Fruit fly (Drosophila melanogaster) whole organism, embryonic: Measurements from ENCODE around the gene CG31230.
A peak's percentile ranks its signal among the peaks of the same experiment; 100 is the strongest.

Experiments
- CG11456 ChIP-seq: fragments of 200-800 bp; sonication (Bioruptor generic); IDR thresholded peaks from 3 replicates; pipeline ENCODE4 v1.3.6; 2022; ENCODE audit warnings: missing biosample characterization, missing genetic modification characterization
- CG11560 ChIP-seq: fragments of 200-800 bp; sonication (Bioruptor generic); IDR thresholded peaks from 3 replicates; pipeline ENCODE4 v1.3.6; 2022; ENCODE audit warnings: missing biosample characterization, missing genetic modification characterization
- CG1233 ChIP-seq: fragments of 200-800 bp; sonication (Bioruptor generic); optimal IDR thresholded peaks from 4 replicates; lab custom pipeline; 2018; ENCODE audit warnings: missing biosample characterization, mild to moderate bottlenecking, missing genetic modification characterization
- CG12391 ChIP-seq: fragments of 200-800 bp; sonication (Bioruptor generic); optimal IDR thresholded peaks from 3 replicates; lab custom pipeline; 2018; ENCODE audit warnings: missing biosample characterization, mild to moderate bottlenecking, missing genetic modification characterization, moderate library complexity
- CG13424 ChIP-seq: fragments of 200-800 bp; sonication (Bioruptor generic); optimal IDR thresholded peaks from 2 replicates; lab custom pipeline; 2019; ENCODE audit warnings: missing biosample characterization, mild to moderate bottlenecking, missing genetic modification characterization, moderate library complexity
- CG13894 ChIP-seq: fragments of 200-800 bp; sonication (Bioruptor generic); optimal IDR thresholded peaks from 3 replicates; lab custom pipeline; 2018; ENCODE audit warnings: missing biosample characterization, mild to moderate bottlenecking, missing genetic modification characterization, moderate library complexity
- CG1603 ChIP-seq: fragments of 200-800 bp; sonication (Bioruptor generic); optimal IDR thresholded peaks from 2 replicates; lab custom pipeline; 2019; ENCODE audit warnings: missing biosample characterization, mild to moderate bottlenecking, missing genetic modification characterization, moderate library complexity
- CG16779 ChIP-seq: fragments of 200-800 bp; sonication (Bioruptor generic); IDR thresholded peaks from 2 replicates; pipeline ENCODE4 v1.3.6; 2022; ENCODE audit warnings: missing biosample characterization, missing genetic modification characterization
- CG16813 ChIP-seq: fragments of 200-800 bp; sonication (Bioruptor generic); IDR thresholded peaks from 3 replicates; pipeline ENCODE4 v1.3.6; 2022; ENCODE audit warnings: missing biosample characterization, missing genetic modification characterization; ENCODE audit not compliant: partially characterized antibody
- CG2129 ChIP-seq: fragments of 200-800 bp; sonication (Bioruptor generic); IDR thresholded peaks from 2 replicates; pipeline ENCODE4 v1.3.6; 2022; ENCODE audit warnings: missing biosample characterization, missing genetic modification characterization; ENCODE audit not compliant: partially characterized antibody
- CG2202 ChIP-seq: fragments of 200-800 bp; sonication (Bioruptor generic); optimal IDR thresholded peaks from 2 replicates; lab custom pipeline; 2018; ENCODE audit warnings: missing biosample characterization, mild to moderate bottlenecking, missing genetic modification characterization
- CG3407 ChIP-seq: fragments of 200-800 bp; sonication (Bioruptor generic); optimal IDR thresholded peaks from 2 replicates; lab custom pipeline; 2018; ENCODE audit warnings: missing biosample characterization, mild to moderate bottlenecking, missing genetic modification characterization
- CG34224 ChIP-seq: fragments of 200-800 bp; sonication (Bioruptor generic); IDR thresholded peaks from 3 replicates; pipeline ENCODE4 v1.3.6; 2022; ENCODE audit warnings: missing biosample characterization, missing genetic modification characterization; ENCODE audit not compliant: partially characterized antibody
- CG34376 ChIP-seq: fragments of 200-800 bp; sonication (Bioruptor generic); optimal IDR thresholded peaks from 2 replicates; lab custom pipeline; 2018; ENCODE audit warnings: missing biosample characterization, mild to moderate bottlenecking, missing genetic modification characterization
- CG4424 ChIP-seq: fragments of 200-800 bp; sonication (Bioruptor generic); optimal IDR thresholded peaks from 3 replicates; lab custom pipeline; 2016; ENCODE audit warnings: missing biosample characterization, missing genetic modification characterization
- CG6254 ChIP-seq: fragments of 200-800 bp; sonication (Bioruptor generic); optimal IDR thresholded peaks from 3 replicates; lab custom pipeline; 2017; ENCODE audit warnings: mild to moderate bottlenecking, missing biosample characterization, missing genetic modification reagents, missing genetic modification characterization
- CG8281 ChIP-seq: fragments of 200-800 bp; sonication (Bioruptor generic); optimal IDR thresholded peaks from 2 replicates; lab custom pipeline; 2018; ENCODE audit warnings: missing biosample characterization, mild to moderate bottlenecking, missing genetic modification characterization, moderate library complexity
- CG8478 ChIP-seq: fragments of >200 bp; optimal IDR thresholded peaks from 2 replicates; lab custom pipeline; 2018
- CHES-1-like ChIP-seq: fragments of 200-800 bp; sonication (Bioruptor generic); optimal IDR thresholded peaks from 2 replicates; lab custom pipeline; 2016; ENCODE audit warnings: missing biosample characterization, missing genetic modification characterization
- Doc3 ChIP-seq: fragments of 200-800 bp; sonication (Bioruptor generic); IDR thresholded peaks from 3 replicates; pipeline ENCODE4 v1.3.6; 2022; ENCODE audit warnings: missing biosample characterization, missing genetic modification characterization; ENCODE audit not compliant: partially characterized antibody
- E2f2 ChIP-seq: fragments of 200-800 bp; sonication (Bioruptor generic); IDR thresholded peaks from 2 replicates; pipeline ENCODE4 v1.3.6; 2022; ENCODE audit warnings: missing biosample characterization, missing genetic modification characterization
- H2.0 ChIP-seq: fragments of 200-800 bp; sonication (Bioruptor generic); IDR thresholded peaks from 2 replicates; pipeline ENCODE4 v1.3.6; 2022; ENCODE audit warnings: missing biosample characterization, missing genetic modification characterization
- Hand ChIP-seq: fragments of 200-800 bp; sonication (Bioruptor generic); optimal IDR thresholded peaks from 2 replicates; lab custom pipeline; 2017; ENCODE audit warnings: mild to moderate bottlenecking, missing biosample characterization, missing genetic modification reagents, missing genetic modification characterization
- Med ChIP-seq: fragments of 200-800 bp; sonication (Bioruptor generic); peaks from one replicate; lab custom pipeline; 2016; ENCODE audit warnings: missing biosample characterization, missing genetic modification characterization, mild to moderate bottlenecking, inconsistent platforms, moderate library complexity
- Pdp1 ChIP-seq, 2 experiments: fragments of 200-800 bp; sonication (Bioruptor generic); optimal IDR thresholded peaks; 3 replicates each; lab custom pipeline; 2016; ENCODE audit warnings: missing biosample characterization in 2 of 2, missing genetic modification characterization in 2 of 2, mild to moderate bottlenecking in 1 of 2, moderate library complexity in 1 of 2
- Sin3A ChIP-seq: fragments of >200 bp; optimal IDR thresholded peaks from 2 replicates; lab custom pipeline; 2018
- Six4 ChIP-seq: fragments of 200-800 bp; sonication (Bioruptor generic); optimal IDR thresholded peaks from 2 replicates; lab custom pipeline; 2016; ENCODE audit warnings: missing biosample characterization, missing genetic modification characterization
- Sry-δ ChIP-seq: fragments of 200-800 bp; sonication (Bioruptor generic); optimal IDR thresholded peaks from 2 replicates; lab custom pipeline; 2016; ENCODE audit warnings: missing biosample characterization, missing genetic modification characterization
- Xbp1 ChIP-seq: fragments of 200-800 bp; sonication (Bioruptor generic); optimal IDR thresholded peaks from 3 replicates; lab custom pipeline; 2016; ENCODE audit warnings: missing biosample characterization, mild to moderate bottlenecking, missing genetic modification characterization
- ab ChIP-seq: fragments of 200-800 bp; sonication (Bioruptor generic); optimal IDR thresholded peaks from 2 replicates; lab custom pipeline; 2016; ENCODE audit warnings: missing biosample characterization, missing genetic modification characterization
- bbx ChIP-seq: fragments of 200-800 bp; sonication (Bioruptor generic); IDR thresholded peaks from 2 replicates; pipeline ENCODE4 v1.3.6; 2022; ENCODE audit warnings: missing biosample characterization, missing genetic modification characterization; ENCODE audit not compliant: partially characterized antibody
- chif ChIP-seq, 2 experiments: fragments of 200-800 bp; sonication (Bioruptor generic); optimal IDR thresholded peaks; 3 replicates each; lab custom pipeline; 2016; ENCODE audit warnings: missing biosample characterization in 2 of 2, missing genetic modification characterization in 2 of 2
- chinmo ChIP-seq: fragments of 200-800 bp; sonication (Bioruptor generic); IDR thresholded peaks from 4 replicates; pipeline ENCODE4 v1.3.6; 2022; ENCODE audit warnings: missing biosample characterization, missing genetic modification characterization; ENCODE audit not compliant: partially characterized antibody
- ci ChIP-seq: fragments of 200-800 bp; sonication (Bioruptor generic); IDR thresholded peaks from 3 replicates; pipeline ENCODE4 v1.3.6; 2022; ENCODE audit warnings: missing biosample characterization, missing genetic modification characterization
- crc ChIP-seq: fragments of 200-800 bp; sonication (Bioruptor generic); optimal IDR thresholded peaks from 2 replicates; lab custom pipeline; 2016; ENCODE audit warnings: missing biosample characterization, missing genetic modification characterization
- en ChIP-seq: fragments of 200-800 bp; sonication (Bioruptor generic); optimal IDR thresholded peaks from 2 replicates; lab custom pipeline; 2016; ENCODE audit warnings: missing biosample characterization, missing genetic modification characterization
- hkb ChIP-seq, 2 experiments: fragments of 200-800 bp in 1 of 2; fragments of >200 bp in 1 of 2; sonication (Bioruptor generic) in 1 of 2; IDR thresholded peaks in 1 of 2; optimal IDR thresholded peaks in 1 of 2; 2 replicates each; pipeline versions ENCODE4 v1.3.6 to Lab custom; 2017 to 2022; ENCODE audit warnings: missing biosample characterization in 1 of 2, missing genetic modification characterization in 1 of 2
- inv ChIP-seq: fragments of 200-800 bp; sonication (Bioruptor generic); IDR thresholded peaks from 2 replicates; pipeline ENCODE4 v1.3.6; 2022; ENCODE audit warnings: missing biosample characterization, missing genetic modification characterization; ENCODE audit not compliant: partially characterized antibody
- p53 ChIP-seq: fragments of 200-800 bp; sonication (Bioruptor generic); optimal IDR thresholded peaks from 2 replicates; lab custom pipeline; 2016; ENCODE audit warnings: missing biosample characterization, missing genetic modification characterization
- pfk ChIP-seq: fragments of 200-800 bp; sonication (Bioruptor generic); optimal IDR thresholded peaks from 2 replicates; lab custom pipeline; 2018; ENCODE audit warnings: missing biosample characterization, mild to moderate bottlenecking, missing genetic modification characterization, moderate library complexity
- salm ChIP-seq: fragments of 200-800 bp; sonication (Bioruptor generic); optimal IDR thresholded peaks from 2 replicates; lab custom pipeline; 2018; ENCODE audit warnings: missing biosample characterization, mild to moderate bottlenecking, missing genetic modification characterization
- schlank ChIP-seq: fragments of 200-800 bp; sonication (Bioruptor generic); optimal IDR thresholded peaks from 2 replicates; lab custom pipeline; 2018; ENCODE audit warnings: missing biosample characterization, mild to moderate bottlenecking, missing genetic modification characterization
- sens ChIP-seq: fragments of 200-800 bp; sonication (Bioruptor generic); peaks from one replicate; lab custom pipeline; 2016; ENCODE audit warnings: missing biosample characterization, missing genetic modification characterization
- tll ChIP-seq, 2 experiments: fragments of 200-800 bp in 1 of 2; fragments of >200 bp in 1 of 2; sonication (Bioruptor generic) in 1 of 2; optimal IDR thresholded peaks; 2 replicates each; lab custom pipeline; 2017 to 2019; ENCODE audit warnings: missing biosample characterization in 2 of 2, missing genetic modification characterization in 2 of 2, mild to moderate bottlenecking in 1 of 2, moderate library complexity in 1 of 2
- tna ChIP-seq: fragments of 200-800 bp; sonication (Bioruptor generic); IDR thresholded peaks from 2 replicates; pipeline ENCODE4 v1.3.6; 2022; ENCODE audit warnings: missing biosample characterization, missing genetic modification characterization; ENCODE audit not compliant: partially characterized antibody
- trh ChIP-seq: fragments of 200-800 bp; sonication (Bioruptor generic); optimal IDR thresholded peaks from 2 replicates; lab custom pipeline; 2016; ENCODE audit warnings: missing biosample characterization, missing genetic modification characterization
- unc-4 ChIP-seq: fragments of 200-800 bp; sonication (Bioruptor generic); IDR thresholded peaks from 2 replicates; pipeline ENCODE4 v1.3.6; 2022; ENCODE audit warnings: missing biosample characterization, missing genetic modification characterization; ENCODE audit not compliant: partially characterized antibody
- zen2 ChIP-seq: fragments of 200-800 bp; sonication (Bioruptor generic); IDR thresholded peaks from 3 replicates; pipeline ENCODE4 v1.3.6; 2022; ENCODE audit warnings: missing biosample characterization, missing genetic modification characterization; ENCODE audit not compliant: partially characterized antibody

The CG31230 gene

DNA sequence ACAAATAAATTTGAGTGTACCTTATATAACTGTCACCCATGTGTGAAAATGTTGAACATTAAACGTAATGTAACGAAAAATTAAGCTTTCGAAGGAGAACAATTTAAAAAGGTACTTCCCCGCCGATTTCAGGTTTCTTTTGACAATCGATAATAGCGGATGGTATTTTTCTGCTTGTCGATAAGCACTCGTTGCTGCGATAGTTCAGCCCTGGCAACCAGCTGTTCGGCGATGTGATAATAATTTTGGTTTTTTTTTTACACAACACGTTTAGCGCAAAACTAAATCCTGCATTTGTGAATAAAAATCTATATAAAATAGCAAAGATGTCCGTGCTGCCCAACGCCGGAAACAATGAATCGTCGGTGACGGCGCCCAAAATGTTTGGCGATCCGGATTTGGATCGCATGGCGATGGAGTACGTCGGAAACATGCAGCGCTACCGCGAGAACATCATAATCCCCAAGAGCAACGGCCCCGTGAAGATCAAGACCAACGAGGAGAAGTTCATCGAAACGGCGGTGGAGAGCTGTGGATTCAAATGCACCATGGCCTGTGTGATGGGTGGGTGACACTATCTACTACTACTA is 3.7 kb upstream of the CG31230 start, which contains the start of gene CG31229 (continued):
- TF ChIP-seq hkb (optimal IDR thresholded peaks at IDR 0.05; lab: Kevin White, UChicago) (no peak), hkb (GFP tag; IDR thresholded peaks at IDR 0.05; lab: Robert Waterston, UW) (0 out of 2 replicates have a peak, but pooled peaks have one; percentile 13), Doc3 (GFP tag; lab: Robert Waterston, UW) (0 out of 3 replicates have a peak, but pooled peaks have one; percentile 34), CHES-1-like (GFP tag; lab: Kevin White, UChicago) (no peak), CG2202 (tag; lab: Kevin White, UChicago) (no peak), en (GFP tag; lab: Kevin White, UChicago) (no peak), schlank (tag; lab: Kevin White, UChicago) (no peak), CG4424 (GFP tag; lab: Kevin White, UChicago) (no peak), ci (GFP tag; lab: Robert Waterston, UW) (no peak), CG16813 (GFP tag; lab: Robert Waterston, UW) (peak; percentile 43; the same call in 2 of the 3 replicates), CG6254 (GFP tag; lab: Kevin White, UChicago) (no peak), Xbp1 (GFP tag; lab: Kevin White, UChicago) (no peak), CG8281 (tag; lab: Kevin White, UChicago) (no peak), E2f2 (GFP tag; lab: Robert Waterston, UW) (peak; percentile 94), H2.0 (GFP tag; lab: Robert Waterston, UW) (no peak), inv (peak; percentile 24; the same call in 1 of the 2 replicates), salm (no peak), ab (GFP tag; lab: Kevin White, UChicago) (no peak), sens (GFP tag; lab: Kevin White, UChicago) (peak; percentile 72), bbx (peak; percentile 27; the same call in 1 of the 2 replicates), CG11560 (tag; lab: Robert Waterston, UW) (no peak), Pdp1 (GFP tag; optimal IDR thresholded peaks at IDR 0.05; lab: Kevin White, UChicago) (peak in 1 of 2 experiments; percentile 97), CG8478 (lab: Kevin White, UChicago) (no peak), Sin3A (lab: Kevin White, UChicago) (peak; percentile 34), CG13894 (no peak), zen2 (GFP tag; lab: Robert Waterston, UW) (peak; percentile 59; the same call in 2 of the 3 replicates), pfk (GFP tag; lab: Kevin White, UChicago) (no peak), unc-4 (peak; percentile 59), CG13424 (tag; lab: Kevin White, UChicago) (no peak), tll (GFP tag; optimal IDR thresholded peaks at IDR 0.05; lab: Kevin White, UChicago) (no peak), p53 (GFP tag; lab: Kevin White, UChicago) (no peak), CG1603 (tag; lab: Kevin White, UChicago) (peak; percentile 23), chif (GFP tag; optimal IDR thresholded peaks at IDR 0.05; lab: Kevin White, UChicago) (no peak), Six4 (GFP tag; lab: Kevin White, UChicago) (no peak), CG1233 (GFP tag; lab: Kevin White, UChicago) (no peak), tna (no peak), Sry-δ (GFP tag; lab: Kevin White, UChicago) (peak; percentile 62), CG2129 (GFP tag; lab: Robert Waterston, UW) (0 out of 2 replicates have a peak, but pooled peaks have one; percentile 13), CG34224 (peak; percentile 57), CG3407 (GFP tag; lab: Kevin White, UChicago) (no peak), CG12391 (tag; lab: Kevin White, UChicago) (no peak), crc (GFP tag; lab: Kevin White, UChicago) (no peak), Hand (GFP tag; lab: Kevin White, UChicago) (no peak), trh (no peak), CG11456 (no peak), Med (GFP tag; lab: Kevin White, UChicago) (peak; percentile 70), CG16779 (GFP tag; lab: Robert Waterston, UW) (no peak), CG34376 (no peak), chinmo (GFP tag; lab: Robert Waterston, UW) (no peak)
